Worm (Caenorhabditis elegans) whole organism, young adult: ENCODE data around the gene Y54G11A.14.
"Not testable (repeated sequence)": the region's sequence is repeated elsewhere in the genome, so short reads cannot be mapped to it uniquely, and the experiment has no call there.

Experiments
- dpl-1 ChIP-seq: fragments of 150-350 bp; optimal IDR thresholded peaks from 2 replicates; lab custom pipeline; 2014; ENCODE audit warnings: missing biosample characterization, missing genetic modification reagents, missing genetic modification characterization
- lin-54 ChIP-seq: fragments of 200-800 bp; sonication (Bioruptor generic); optimal IDR thresholded peaks from 2 replicates; lab custom pipeline; 2018; ENCODE audit warnings: mild to moderate bottlenecking, missing genetic modification characterization, missing compliant biosample characterization
- madf-10 ChIP-seq: sonication (generic microtip); optimal IDR thresholded peaks from 2 replicates; lab custom pipeline; 2016; ENCODE audit warnings: mild to moderate bottlenecking, missing genetic modification characterization, missing compliant biosample characterization
- snpc-1.1 ChIP-seq: sonication (generic microtip); optimal IDR thresholded peaks from 2 replicates; lab custom pipeline; 2017; ENCODE audit warnings: missing genetic modification characterization, mild to moderate bottlenecking, missing compliant biosample characterization, antibody characterized with exemption, moderate library complexity, missing genotype, missing genetic modification reagents; ENCODE audit not compliant: insufficient read depth

ce11 chrII:14301927-14302326 lies 16.0 kb upstream of the Y54G11A.14 start, which contains the start of gene ctl-2:
- TF ChIP-seq madf-10 (tag; lab: Kevin White, UChicago); snpc-1.1 (tag; lab: Kevin White, UChicago); dpl-1 (GFP tag; lab: Kevin White, UChicago); lin-54 (GFP tag; lab: Kevin White, UChicago): not testable (repeated sequence)
